Fruit fly (Drosophila melanogaster) whole organism, embryonic: Measurements from ENCODE around the gene mRpS31.

Experiments
- ATbp ChIP-seq: fragments of 200-800 bp; sonication (Bioruptor generic); optimal IDR thresholded peaks from 2 replicates; lab custom pipeline; 2017; ENCODE audit warnings: missing biosample characterization, mild to moderate bottlenecking, missing genetic modification characterization, missing genetic modification reagents
- Adf1 ChIP-seq: fragments of 200-800 bp; sonication (Bioruptor generic); IDR thresholded peaks from 2 replicates; pipeline ENCODE4 v1.3.6; 2022; ENCODE audit warnings: missing biosample characterization, missing genetic modification characterization
- Antp ChIP-seq: fragments of 200-800 bp; sonication (Bioruptor generic); optimal IDR thresholded peaks from 3 replicates; lab custom pipeline; 2016; ENCODE audit warnings: missing biosample characterization, missing genetic modification characterization
- Bdp1 ChIP-seq: fragments of 200-800 bp; sonication (Bioruptor generic); optimal IDR thresholded peaks from 3 replicates; lab custom pipeline; 2016; ENCODE audit warnings: missing biosample characterization, missing genetic modification characterization
- C15 ChIP-seq: fragments of 200-800 bp; sonication (Bioruptor generic); IDR thresholded peaks from 3 replicates; pipeline ENCODE4 v1.3.6; 2022; ENCODE audit warnings: missing biosample characterization, missing genetic modification characterization
- CG10431 ChIP-seq: fragments of 200-800 bp; sonication (Bioruptor generic); optimal IDR thresholded peaks from 3 replicates; lab custom pipeline; 2018; ENCODE audit warnings: missing biosample characterization, mild to moderate bottlenecking, missing genetic modification characterization
- CG10565 ChIP-seq: fragments of 200-800 bp; sonication (Bioruptor generic); optimal IDR thresholded peaks from 3 replicates; lab custom pipeline; 2016; ENCODE audit warnings: missing biosample characterization, mild to moderate bottlenecking, missing genetic modification characterization
- CG10654 ChIP-seq: fragments of 200-800 bp; sonication (Bioruptor generic); optimal IDR thresholded peaks from 2 replicates; lab custom pipeline; 2016; ENCODE audit warnings: missing biosample characterization, missing genetic modification characterization
- CG11085 ChIP-seq: fragments of 200-800 bp; sonication (Bioruptor generic); IDR thresholded peaks from 2 replicates; pipeline ENCODE4 v1.3.6; 2022; ENCODE audit warnings: missing biosample characterization, missing genetic modification characterization
- CG11093 ChIP-seq: fragments of 200-800 bp; sonication (Bioruptor generic); IDR thresholded peaks from 3 replicates; pipeline ENCODE4 v1.3.6; 2022; ENCODE audit warnings: missing biosample characterization, missing genetic modification characterization
- CG11247 ChIP-seq: fragments of 200-800 bp; sonication (Bioruptor generic); IDR thresholded peaks from 2 replicates; pipeline ENCODE4 v1.3.6; 2022; ENCODE audit warnings: missing biosample characterization, missing genetic modification characterization
- CG11398 ChIP-seq: fragments of 200-800 bp; sonication (Bioruptor generic); optimal IDR thresholded peaks from 2 replicates; lab custom pipeline; 2016; ENCODE audit warnings: missing biosample characterization, missing genetic modification characterization
- CG11504 ChIP-seq: fragments of 200-800 bp; sonication (Bioruptor generic); optimal IDR thresholded peaks from 3 replicates; lab custom pipeline; 2019; ENCODE audit warnings: missing biosample characterization, mild to moderate bottlenecking, missing genetic modification characterization, moderate library complexity
- CG11695 ChIP-seq: fragments of 200-800 bp; sonication (Bioruptor generic); IDR thresholded peaks from 3 replicates; pipeline ENCODE4 v1.3.6; 2022; ENCODE audit warnings: missing biosample characterization, missing genetic modification characterization
- CG16815 ChIP-seq: fragments of 200-800 bp; sonication (Bioruptor generic); optimal IDR thresholded peaks from 3 replicates; lab custom pipeline; 2017; ENCODE audit warnings: missing biosample characterization, mild to moderate bottlenecking, missing genetic modification characterization
- CG18599 ChIP-seq: fragments of 200-800 bp; sonication (Bioruptor generic); optimal IDR thresholded peaks from 3 replicates; lab custom pipeline; 2017; ENCODE audit warnings: missing biosample characterization, missing genetic modification characterization, mild to moderate bottlenecking, moderate library complexity, missing genetic modification reagents
- CG2875 ChIP-seq: fragments of 200-800 bp; sonication (Bioruptor generic); optimal IDR thresholded peaks from 2 replicates; lab custom pipeline; 2017; ENCODE audit warnings: missing biosample characterization, mild to moderate bottlenecking, missing genetic modification characterization, missing genetic modification reagents
- CG31365 ChIP-seq: fragments of 200-800 bp; sonication (Bioruptor generic); optimal IDR thresholded peaks from 2 replicates; lab custom pipeline; 2018; ENCODE audit warnings: missing biosample characterization, mild to moderate bottlenecking, missing genetic modification characterization
- CG4707 ChIP-seq: fragments of 200-800 bp; sonication (Bioruptor generic); optimal IDR thresholded peaks from 2 replicates; lab custom pipeline; 2018; ENCODE audit warnings: missing biosample characterization, mild to moderate bottlenecking, missing genetic modification characterization, moderate library complexity
- CG6765 ChIP-seq: fragments of 200-800 bp; sonication (Bioruptor generic); optimal IDR thresholded peaks from 3 replicates; lab custom pipeline; 2017; ENCODE audit warnings: missing biosample characterization, mild to moderate bottlenecking, missing genetic modification characterization
- CG7745 ChIP-seq: fragments of 200-800 bp; sonication (Bioruptor generic); optimal IDR thresholded peaks from 2 replicates; lab custom pipeline; 2018; ENCODE audit warnings: missing biosample characterization, mild to moderate bottlenecking, missing genetic modification characterization, moderate library complexity
- CG7786 ChIP-seq: fragments of 200-800 bp; sonication (Bioruptor generic); optimal IDR thresholded peaks from 2 replicates; lab custom pipeline; 2016; ENCODE audit warnings: missing biosample characterization, missing genetic modification characterization
- CG7839 ChIP-seq: fragments of 200-800 bp; sonication (Bioruptor generic); optimal IDR thresholded peaks from 3 replicates; lab custom pipeline; 2018; ENCODE audit warnings: missing biosample characterization, mild to moderate bottlenecking, missing genetic modification characterization, moderate library complexity
- Hey ChIP-seq: fragments of 200-800 bp; sonication (Bioruptor generic); optimal IDR thresholded peaks from 3 replicates; lab custom pipeline; 2018; ENCODE audit warnings: missing biosample characterization, mild to moderate bottlenecking, missing genetic modification characterization
- Lhr ChIP-seq: fragments of 200-800 bp; sonication (Bioruptor generic); optimal IDR thresholded peaks from 3 replicates; lab custom pipeline; 2017; ENCODE audit warnings: mild to moderate bottlenecking, missing biosample characterization, missing genetic modification reagents, missing genetic modification characterization
- Max ChIP-seq: fragments of 200-800 bp; sonication (Bioruptor generic); optimal IDR thresholded peaks from 2 replicates; lab custom pipeline; 2016; ENCODE audit warnings: missing biosample characterization, mild to moderate bottlenecking, missing genetic modification characterization
- Meics ChIP-seq: fragments of 200-800 bp; sonication (Bioruptor generic); optimal IDR thresholded peaks from 2 replicates; lab custom pipeline; 2017; ENCODE audit warnings: missing biosample characterization, mild to moderate bottlenecking, missing genetic modification characterization
- NC2α ChIP-seq: fragments of 200-800 bp; sonication (Bioruptor generic); optimal IDR thresholded peaks from 2 replicates; lab custom pipeline; 2016; ENCODE audit warnings: missing biosample characterization, missing genetic modification characterization
- Nf-YB ChIP-seq: fragments of 200-800 bp; sonication (Bioruptor generic); optimal IDR thresholded peaks from 3 replicates; lab custom pipeline; 2019; ENCODE audit warnings: missing biosample characterization, mild to moderate bottlenecking, missing genetic modification characterization, moderate library complexity
- Pdp1 ChIP-seq, 2 experiments: fragments of 200-800 bp; sonication (Bioruptor generic); optimal IDR thresholded peaks; 3 replicates each; lab custom pipeline; 2016; ENCODE audit warnings: missing biosample characterization in 2 of 2, missing genetic modification characterization in 2 of 2, mild to moderate bottlenecking in 1 of 2, moderate library complexity in 1 of 2
- Trl ChIP-seq, 3 experiments: fragments of >200 bp in 2 of 3; fragments of 200-800 bp in 1 of 3; sonication (Bioruptor generic) in 1 of 3; optimal IDR thresholded peaks; 2 replicates in 1 of 3; 3 replicates in 2 of 3; lab custom pipeline; 2016 to 2017; ENCODE audit warnings: missing biosample characterization in 1 of 3, missing genetic modification characterization in 1 of 3
- chn ChIP-seq: fragments of 200-800 bp; sonication (Bioruptor generic); optimal IDR thresholded peaks from 2 replicates; lab custom pipeline; 2016; ENCODE audit warnings: missing biosample characterization, missing genetic modification characterization
- corto ChIP-seq: fragments of 200-800 bp; sonication (Bioruptor generic); optimal IDR thresholded peaks from 2 replicates; lab custom pipeline; 2016; ENCODE audit warnings: missing biosample characterization, mild to moderate bottlenecking, missing genetic modification characterization, moderate library complexity
- danr ChIP-seq: fragments of 200-800 bp; sonication (Bioruptor generic); IDR thresholded peaks from 2 replicates; pipeline ENCODE4 v1.3.6; 2022; ENCODE audit warnings: missing biosample characterization, missing genetic modification characterization
- dysf ChIP-seq: fragments of 200-800 bp; sonication (Bioruptor generic); IDR thresholded peaks from 3 replicates; pipeline ENCODE4 v1.3.6; 2022; ENCODE audit warnings: missing biosample characterization, missing genetic modification characterization
- fd96Cb ChIP-seq: fragments of 200-800 bp; sonication (Bioruptor generic); optimal IDR thresholded peaks from 2 replicates; lab custom pipeline; 2018; ENCODE audit warnings: missing biosample characterization, mild to moderate bottlenecking, missing genetic modification characterization, moderate library complexity
- gcm ChIP-seq: fragments of 200-800 bp; sonication (Bioruptor generic); optimal IDR thresholded peaks from 2 replicates; lab custom pipeline; 2019; ENCODE audit warnings: missing biosample characterization, mild to moderate bottlenecking, missing genetic modification characterization, moderate library complexity
- hb ChIP-seq: fragments of 200-800 bp; sonication (Bioruptor generic); IDR thresholded peaks from 3 replicates; pipeline ENCODE4 v1.3.6; 2022; ENCODE audit warnings: missing biosample characterization, missing genetic modification characterization; ENCODE audit not compliant: partially characterized antibody
- jigr1 ChIP-seq: fragments of 200-800 bp; sonication (Bioruptor generic); IDR thresholded peaks from 3 replicates; pipeline ENCODE4 v1.3.6; 2022; ENCODE audit warnings: missing biosample characterization, missing genetic modification characterization
- lola ChIP-seq, 3 experiments: fragments of >200 bp in 2 of 3; fragments of 200-800 bp in 1 of 3; sonication (Bioruptor generic) in 1 of 3; optimal IDR thresholded peaks; 2 replicates each; lab custom pipeline; 2017 to 2019; ENCODE audit warnings: missing biosample characterization in 3 of 3, missing genetic modification characterization in 3 of 3, mild to moderate bottlenecking in 1 of 3, moderate library complexity in 1 of 3
- nerfin-2 ChIP-seq: fragments of 200-800 bp; sonication (Bioruptor generic); IDR thresholded peaks from 2 replicates; pipeline ENCODE4 v1.3.6; 2022; ENCODE audit warnings: missing biosample characterization, missing genetic modification characterization; ENCODE audit not compliant: partially characterized antibody
- phol ChIP-seq: fragments of 200-800 bp; sonication (Bioruptor generic); optimal IDR thresholded peaks from 3 replicates; lab custom pipeline; 2018; ENCODE audit warnings: missing biosample characterization, mild to moderate bottlenecking, missing genetic modification characterization, moderate library complexity
- psq ChIP-seq: fragments of 200-800 bp; sonication (Bioruptor generic); optimal IDR thresholded peaks from 2 replicates; lab custom pipeline; 2017; ENCODE audit warnings: missing biosample characterization, missing genetic modification characterization
- sim ChIP-seq: fragments of 200-800 bp; sonication (Bioruptor generic); IDR thresholded peaks from 2 replicates; pipeline ENCODE4 v1.3.6; 2022; ENCODE audit warnings: missing biosample characterization, missing genetic modification characterization
- sr ChIP-seq: fragments of 200-800 bp; sonication (Bioruptor generic); IDR thresholded peaks from 3 replicates; pipeline ENCODE4 v1.3.6; 2022; ENCODE audit warnings: missing biosample characterization, missing genetic modification characterization
- stc ChIP-seq: fragments of 200-800 bp; sonication (Bioruptor generic); IDR thresholded peaks from 2 replicates; pipeline ENCODE4 v1.3.6; 2022; ENCODE audit warnings: missing biosample characterization, missing genetic modification characterization
- tio ChIP-seq: fragments of 200-800 bp; sonication (Bioruptor generic); optimal IDR thresholded peaks from 2 replicates; lab custom pipeline; 2017; ENCODE audit warnings: missing biosample characterization, missing genetic modification characterization, inconsistent platforms
- trem ChIP-seq: fragments of 200-800 bp; optimal IDR thresholded peaks from 3 replicates; lab custom pipeline; 2019; ENCODE audit warnings: missing biosample characterization, mild to moderate bottlenecking, missing genetic modification characterization, moderate library complexity
- vvl ChIP-seq: fragments of 200-800 bp; sonication (Bioruptor generic); IDR thresholded peaks from 2 replicates; pipeline ENCODE4 v1.3.6; 2022; ENCODE audit warnings: missing biosample characterization, missing genetic modification characterization
- zf30C ChIP-seq: fragments of 200-800 bp; sonication (Bioruptor generic); optimal IDR thresholded peaks from 3 replicates; lab custom pipeline; 2018; ENCODE audit warnings: missing biosample characterization, mild to moderate bottlenecking, missing genetic modification characterization

Gene mRpS31

dm6 chr3L:16048086-16048485 is 43.1 kb downstream of the mRpS31 start (continued):
- TF ChIP-seq Lhr (GFP tag; lab: Kevin White, UChicago), result no peak
- TF ChIP-seq CG10654 (GFP tag; lab: Kevin White, UChicago), result no peak
- TF ChIP-seq CG11093 (GFP tag; lab: Robert Waterston, UW), result no peak
- no peak for TF ChIP-seq lola (GFP tag; optimal IDR thresholded peaks at IDR 0.05; lab: Kevin White, UChicago)
- no peak for TF ChIP-seq tio
- TF ChIP-seq CG7786, result peak; percentile 66
- TF ChIP-seq fd96Cb (tag; lab: Kevin White, UChicago), result no peak
- no peak for TF ChIP-seq hb (GFP tag; lab: Robert Waterston, UW)
- TF ChIP-seq CG7745, result no peak
- no peak for TF ChIP-seq nerfin-2 (GFP tag; lab: Robert Waterston, UW)
- no peak for TF ChIP-seq sr (GFP tag; lab: Robert Waterston, UW)
- no peak for TF ChIP-seq Adf1
- TF ChIP-seq Max (GFP tag; lab: Kevin White, UChicago), result no peak
- TF ChIP-seq C15 (GFP tag; lab: Robert Waterston, UW), result 0 out of 3 replicates have a peak, but pooled peaks have one; percentile 22
- TF ChIP-seq corto (GFP tag; lab: Kevin White, UChicago), result no peak
- no peak for TF ChIP-seq CG4707 (GFP tag; lab: Kevin White, UChicago)
- no peak for TF ChIP-seq ATbp (GFP tag; lab: Kevin White, UChicago)
- TF ChIP-seq stc (GFP tag; lab: Robert Waterston, UW), result peak; percentile 26; the same call in 1 of the 2 replicates
- TF ChIP-seq chn (GFP tag; lab: Kevin White, UChicago), result no peak
- TF ChIP-seq CG11247 (GFP tag; lab: Robert Waterston, UW), result peak; percentile 52; the same call in 1 of the 2 replicates
- no peak for TF ChIP-seq CG6765 (GFP tag; lab: Kevin White, UChicago)
- peak; percentile 94 for TF ChIP-seq CG11695
- peak; percentile 55 for TF ChIP-seq CG7839 (tag; lab: Kevin White, UChicago)
- peak; percentile 9; the same call in 1 of the 2 replicates for TF ChIP-seq danr (GFP tag; lab: Robert Waterston, UW)
- no peak for TF ChIP-seq zf30C (GFP tag; lab: Kevin White, UChicago)
- peak; percentile 74 for TF ChIP-seq vvl (GFP tag; lab: Robert Waterston, UW)
- no peak for TF ChIP-seq CG31365
- TF ChIP-seq trem (tag; lab: Kevin White, UChicago), result no peak
- TF ChIP-seq Hey (tag; lab: Kevin White, UChicago), result no peak
- TF ChIP-seq phol (tag; lab: Kevin White, UChicago), result no peak
- no peak for TF ChIP-seq CG11398
- TF ChIP-seq Nf-YB (GFP tag; lab: Kevin White, UChicago), result no peak
- no peak for TF ChIP-seq Trl (optimal IDR thresholded peaks at IDR 0.05; lab: Kevin White, UChicago)
- TF ChIP-seq Trl (GFP tag; optimal IDR thresholded peaks at IDR 0.05; lab: Kevin White, UChicago), result peak; percentile 22
- TF ChIP-seq CG11085 (GFP tag; lab: Robert Waterston, UW), result no peak
- TF ChIP-seq Antp, result peak; percentile 27
- TF ChIP-seq CG11504, result peak; percentile 46
- no peak for TF ChIP-seq NC2α (GFP tag; lab: Kevin White, UChicago)
- TF ChIP-seq gcm, result no peak
- TF ChIP-seq dysf (GFP tag; lab: Robert Waterston, UW), result peak; percentile 83
- peak; percentile 4 for TF ChIP-seq Bdp1 (GFP tag; lab: Kevin White, UChicago)
- no peak for TF ChIP-seq CG16815
- TF ChIP-seq psq (GFP tag; lab: Kevin White, UChicago), result no peak
- no peak for TF ChIP-seq Pdp1 (GFP tag; optimal IDR thresholded peaks at IDR 0.05; lab: Kevin White, UChicago)
- no peak for TF ChIP-seq sim (GFP tag; lab: Robert Waterston, UW)
- peak; percentile 74 for TF ChIP-seq CG18599 (GFP tag; lab: Kevin White, UChicago)
- no peak for TF ChIP-seq CG10565
- TF ChIP-seq CG2875 (GFP tag; lab: Kevin White, UChicago), result no peak
- peak; percentile 55 for TF ChIP-seq Meics (GFP tag; lab: Kevin White, UChicago)
- TF ChIP-seq jigr1 (GFP tag; lab: Robert Waterston, UW), result no peak
- TF ChIP-seq CG10431 (GFP tag; lab: Kevin White, UChicago), result no peak
